Fruit fly (Drosophila melanogaster) whole organism, pupa: Measurements from ENCODE around the gene CG46396.

Source experiments
- CG12605 ChIP-seq: fragments of 200-800 bp; sonication (Bioruptor generic); IDR thresholded peaks from 2 replicates; pipeline ENCODE4 v1.3.6; 2022; ENCODE audit warnings: missing biosample characterization, missing genetic modification characterization
- CG15710 ChIP-seq: fragments of 200-800 bp; sonication (Bioruptor generic); optimal IDR thresholded peaks from 2 replicates; lab custom pipeline; 2018; ENCODE audit warnings: missing biosample characterization, mild to moderate bottlenecking, missing genetic modification characterization, moderate library complexity
- CG4496 ChIP-seq: fragments of 200-800 bp; sonication (Bioruptor generic); IDR thresholded peaks from 3 replicates; pipeline ENCODE4 v1.3.6; 2022; ENCODE audit warnings: missing biosample characterization, missing genetic modification characterization
- CG8159 ChIP-seq: fragments of 200-800 bp; sonication (Bioruptor generic); optimal IDR thresholded peaks from 3 replicates; lab custom pipeline; 2018; ENCODE audit warnings: missing biosample characterization, mild to moderate bottlenecking, missing genetic modification characterization, moderate library complexity
- CG9948 ChIP-seq: fragments of 200-800 bp; sonication (Bioruptor generic); optimal IDR thresholded peaks from 2 replicates; lab custom pipeline; 2018; ENCODE audit warnings: missing biosample characterization, mild to moderate bottlenecking, missing genetic modification characterization, moderate library complexity
- D1 ChIP-seq: fragments of 200-800 bp; sonication (Bioruptor generic); optimal IDR thresholded peaks from 2 replicates; lab custom pipeline; 2018; ENCODE audit warnings: missing biosample characterization, mild to moderate bottlenecking, missing genetic modification characterization, moderate library complexity
- EcR ChIP-seq: fragments of 200-800 bp; sonication (Bioruptor generic); optimal IDR thresholded peaks from 3 replicates; lab custom pipeline; 2019; ENCODE audit warnings: missing biosample characterization, missing genetic modification characterization, mild to moderate bottlenecking, moderate library complexity, missing genetic modification reagents
- Pif1B ChIP-seq: fragments of 200-800 bp; sonication (Bioruptor generic); optimal IDR thresholded peaks from 3 replicates; lab custom pipeline; 2016; ENCODE audit warnings: missing biosample characterization, missing genetic modification characterization
- Snoo ChIP-seq: fragments of 200-800 bp; sonication (Bioruptor generic); optimal IDR thresholded peaks from 3 replicates; lab custom pipeline; 2017; ENCODE audit warnings: missing biosample characterization, mild to moderate bottlenecking, missing genetic modification characterization, inconsistent platforms

DNA sequence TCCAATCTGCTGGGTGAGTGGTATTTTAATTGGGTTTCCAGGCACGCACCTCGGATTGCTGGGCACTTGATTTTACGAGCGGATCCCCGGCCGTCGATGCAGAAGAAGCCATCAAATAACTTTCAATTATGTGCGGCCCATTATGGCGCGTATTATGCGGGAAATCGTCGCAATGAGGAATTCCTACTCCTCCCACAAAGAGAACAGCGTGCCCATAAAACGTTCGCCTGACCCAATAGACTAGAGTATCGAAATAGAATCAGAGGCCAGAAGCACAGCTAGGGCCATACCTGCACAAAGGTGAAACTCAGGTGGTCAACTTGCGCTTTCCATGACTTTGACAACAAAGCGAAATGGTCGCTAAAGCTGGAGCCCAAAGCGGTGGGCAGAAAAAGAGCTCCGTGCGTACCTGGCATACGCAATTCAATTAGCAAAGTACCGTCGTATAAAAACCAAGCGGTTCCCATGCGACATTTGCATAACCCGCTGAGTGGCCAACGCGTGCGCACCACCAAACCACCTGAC, 26.0 kb downstream of the CG46396 start, which contains the start of gene Osi18:
- TF ChIP-seq Pif1B (GFP tag; lab: Kevin White, UChicago) (no peak), EcR (GFP tag; lab: Kevin White, UChicago) (no peak), CG12605 (GFP tag; lab: Robert Waterston, UW) (no peak), CG4496 (no peak), CG15710 (tag; lab: Kevin White, UChicago) (no peak), CG8159 (tag; lab: Kevin White, UChicago) (no peak), Snoo (no peak), D1 (tag; lab: Kevin White, UChicago) (no peak), CG9948 (no peak)
